Worm (Caenorhabditis elegans) whole organism, L3 larva: ENCODE measurements around the gene dpf-4.

Experiments used
- R02D3.7 ChIP-seq: fragments of 150-350 bp; optimal IDR thresholded peaks from 2 replicates; lab custom pipeline; 2014; ENCODE audit warnings: missing biosample characterization, missing genetic modification characterization
- ceh-82 ChIP-seq: fragments of 150-350 bp; optimal IDR thresholded peaks from 2 replicates; lab custom pipeline; 2014; ENCODE audit warnings: missing biosample characterization, missing genetic modification characterization
- fkh-10 ChIP-seq: sonication (generic microtip); optimal IDR thresholded peaks from 2 replicates; lab custom pipeline; 2017; ENCODE audit warnings: missing biosample characterization, missing genetic modification reagents, missing genetic modification characterization
- nhr-25 ChIP-seq: sonication (generic microtip); optimal IDR thresholded peaks from 2 replicates; lab custom pipeline; 2017; ENCODE audit warnings: missing biosample characterization, missing genetic modification characterization
- sea-2 ChIP-seq: fragments of 150-350 bp; sonication (generic microtip); optimal IDR thresholded peaks from 4 replicates; lab custom pipeline; 2014; ENCODE audit warnings: missing biosample characterization, missing genetic modification reagents, missing genetic modification characterization

DNA sequence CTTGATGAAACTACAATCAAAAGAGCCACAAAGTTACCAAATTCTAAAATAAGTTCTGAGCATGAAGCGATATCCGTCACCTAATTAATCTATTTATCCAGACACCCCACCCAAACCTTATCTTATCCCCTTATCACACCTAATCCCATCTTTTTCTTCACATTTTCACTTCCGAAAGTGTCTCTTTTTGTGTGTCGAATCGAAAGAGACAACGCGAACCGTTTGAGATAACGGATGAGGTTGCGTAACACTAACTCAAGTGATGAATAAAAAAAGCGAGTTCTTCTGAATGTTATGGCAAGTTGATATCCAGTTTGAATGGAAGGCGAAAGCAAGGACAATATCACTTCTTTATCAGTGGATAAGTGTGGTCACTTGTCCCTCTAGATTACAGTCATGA, 24.4 kb downstream of the dpf-4 start:
- no peak for TF ChIP-seq R02D3.7 (tag; lab: Kevin White, UChicago)
- no peak for TF ChIP-seq fkh-10 (GFP tag; lab: Kevin White, UChicago)
- TF ChIP-seq ceh-82 = no peak
- TF ChIP-seq sea-2 = no peak
- TF ChIP-seq nhr-25 (tag; lab: Kevin White, UChicago) = no peak
